Worm (Caenorhabditis elegans) whole organism, late embryonic: ENCODE results near the gene R102.1.

ENCODE experiments used
- che-1 ChIP-seq: sonication (generic microtip); optimal IDR thresholded peaks from 2 replicates; lab custom pipeline; 2016; ENCODE audit warnings: mild to moderate bottlenecking, missing genetic modification characterization, missing compliant biosample characterization
- dmd-4 ChIP-seq: sonication (generic microtip); optimal IDR thresholded peaks from 2 replicates; lab custom pipeline; 2016; ENCODE audit warnings: borderline replicate concordance, missing genetic modification characterization, missing compliant biosample characterization
- dve-1 ChIP-seq: sonication (generic microtip); optimal IDR thresholded peaks from 2 replicates; lab custom pipeline; 2017; ENCODE audit warnings: antibody characterized with exemption, mild to moderate bottlenecking, missing genetic modification characterization, missing compliant biosample characterization
- eyg-1 ChIP-seq: sonication (generic microtip); optimal IDR thresholded peaks from 2 replicates; lab custom pipeline; 2016; ENCODE audit warnings: missing genotype, missing genetic modification characterization, missing compliant biosample characterization
- hlh-8 ChIP-seq: sonication (generic microtip); optimal IDR thresholded peaks from 2 replicates; lab custom pipeline; 2016; ENCODE audit warnings: missing genotype, missing genetic modification characterization, missing compliant biosample characterization
- nfya-1 ChIP-seq: sonication (generic microtip); optimal IDR thresholded peaks from 2 replicates; lab custom pipeline; 2017; ENCODE audit warnings: missing genetic modification characterization, mild to moderate bottlenecking, missing compliant biosample characterization, antibody characterized with exemption, moderate library complexity
- nhr-11 ChIP-seq: fragments of 150-350 bp; optimal IDR thresholded peaks from 2 replicates; lab custom pipeline; 2014; ENCODE audit warnings: missing biosample characterization, missing genetic modification characterization
- pha-4 ChIP-seq: fragments of 150-350 bp; optimal IDR thresholded peaks from 2 replicates; lab custom pipeline; 2018; ENCODE audit warnings: missing biosample characterization, missing genetic modification reagents, missing genetic modification characterization
- ref-2 ChIP-seq: sonication (generic microtip); optimal IDR thresholded peaks from 2 replicates; lab custom pipeline; 2016; ENCODE audit warnings: missing genetic modification characterization, missing compliant biosample characterization
- rnt-1 ChIP-seq: sonication (generic microtip); optimal IDR thresholded peaks from 2 replicates; lab custom pipeline; 2016; ENCODE audit warnings: missing genetic modification characterization, missing compliant biosample characterization
- sox-2 ChIP-seq: fragments of 200-800 bp; sonication (Bioruptor generic); IDR thresholded peaks from 2 replicates; pipeline ENCODE4 v1.3.6; 2022; ENCODE audit warnings: missing genetic modification reagents, missing genetic modification characterization, missing compliant biosample characterization
- ttx-3 ChIP-seq: sonication (generic microtip); optimal IDR thresholded peaks from 2 replicates; lab custom pipeline; 2016; ENCODE audit warnings: missing genetic modification reagents, missing genetic modification characterization, missing compliant biosample characterization
- unc-55 ChIP-seq: sonication (generic microtip); optimal IDR thresholded peaks from 2 replicates; lab custom pipeline; 2017; ENCODE audit warnings: missing biosample characterization, missing genetic modification reagents, missing genetic modification characterization
- ztf-16 ChIP-seq: sonication (generic microtip); optimal IDR thresholded peaks from 2 replicates; lab custom pipeline; 2017; ENCODE audit warnings: missing genetic modification characterization, missing compliant biosample characterization

DNA sequence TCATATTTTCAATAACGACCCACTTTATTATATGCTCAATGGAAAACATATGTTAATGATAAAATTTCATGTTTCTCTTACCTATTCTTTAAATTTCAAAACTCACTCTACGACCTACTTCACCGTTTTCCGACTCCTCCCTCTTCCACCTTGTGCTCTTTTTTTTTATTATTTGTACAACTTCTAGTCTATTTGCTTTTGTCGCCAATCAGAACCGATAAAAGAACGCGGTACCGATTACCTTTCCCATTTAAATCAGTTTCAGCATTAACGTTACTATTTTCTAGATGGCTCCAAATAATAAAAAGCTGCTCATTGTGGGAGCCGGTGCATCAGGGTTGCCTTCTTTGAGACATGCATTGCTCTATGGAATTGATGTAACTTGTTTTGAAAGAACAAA lies 24.1 kb upstream of the R102.1 start, which contains the start of gene fmo-1:
- no peak for TF ChIP-seq hlh-8 (tag; lab: Kevin White, UChicago)
- TF ChIP-seq dmd-4 (tag; lab: Kevin White, UChicago), result no peak
- TF ChIP-seq ttx-3 (tag; lab: Kevin White, UChicago), result no peak
- no peak for TF ChIP-seq nhr-11 (tag; lab: Kevin White, UChicago)
- no peak for TF ChIP-seq rnt-1 (tag; lab: Kevin White, UChicago)
- no peak for TF ChIP-seq ref-2 (tag; lab: Kevin White, UChicago)
- no peak for TF ChIP-seq nfya-1 (tag; lab: Kevin White, UChicago)
- TF ChIP-seq unc-55 (GFP tag; lab: Kevin White, UChicago), result no peak
- TF ChIP-seq dve-1 (tag; lab: Kevin White, UChicago), result no peak
- TF ChIP-seq ztf-16 (tag; lab: Kevin White, UChicago), result no peak
- no peak for TF ChIP-seq che-1 (tag; lab: Kevin White, UChicago)
- no peak for TF ChIP-seq pha-4 (tag; lab: Kevin White, UChicago)
- TF ChIP-seq eyg-1 (tag; lab: Kevin White, UChicago), result no peak
- no peak for TF ChIP-seq sox-2
